Worm (Caenorhabditis elegans) whole organism, L2 larva: ENCODE data around the gene Y54G2A.32.

Experiments used
- C34F6.9 ChIP-seq: fragments of 150-350 bp; optimal IDR thresholded peaks from 2 replicates; lab custom pipeline; 2014; ENCODE audit warnings: missing biosample characterization, missing genetic modification characterization
- F13H6.1 ChIP-seq: sonication (generic microtip); optimal IDR thresholded peaks from 2 replicates; lab custom pipeline; 2016; ENCODE audit warnings: missing genetic modification characterization, missing compliant biosample characterization
- R02D3.7 ChIP-seq: fragments of 150-350 bp; optimal IDR thresholded peaks from 2 replicates; lab custom pipeline; 2014; ENCODE audit warnings: missing biosample characterization, missing genetic modification characterization
- Y55F3AM.14 ChIP-seq: fragments of 200-800 bp; sonication (Bioruptor generic); optimal IDR thresholded peaks from 2 replicates; lab custom pipeline; 2018; ENCODE audit warnings: mild to moderate bottlenecking, missing genetic modification characterization, missing compliant biosample characterization
- ZK546.5 ChIP-seq: sonication (generic microtip); optimal IDR thresholded peaks from 2 replicates; lab custom pipeline; 2017; ENCODE audit warnings: missing biosample characterization, missing genetic modification characterization
- blmp-1 ChIP-seq: sonication (generic microtip); optimal IDR thresholded peaks from 2 replicates; lab custom pipeline; 2017; ENCODE audit warnings: missing genetic modification characterization, mild to moderate bottlenecking, missing compliant biosample characterization, antibody characterized with exemption, moderate library complexity; ENCODE audit not compliant: insufficient read depth
- ceh-82 ChIP-seq: fragments of 150-350 bp; optimal IDR thresholded peaks from 2 replicates; lab custom pipeline; 2014; ENCODE audit warnings: missing biosample characterization, missing genetic modification characterization
- crh-2 ChIP-seq: sonication (generic microtip); optimal IDR thresholded peaks from 2 replicates; lab custom pipeline; 2017; ENCODE audit warnings: missing biosample characterization, missing genetic modification characterization
- dmd-4 ChIP-seq: sonication (generic microtip); optimal IDR thresholded peaks from 2 replicates; lab custom pipeline; 2017; ENCODE audit warnings: missing biosample characterization, missing genetic modification characterization
- egl-27 ChIP-seq: sonication (generic microtip); optimal IDR thresholded peaks from 3 replicates; lab custom pipeline; 2017; ENCODE audit warnings: missing biosample characterization, missing genetic modification reagents, missing genetic modification characterization
- fos-1 ChIP-seq: fragments of 150-350 bp; optimal IDR thresholded peaks from 2 replicates; lab custom pipeline; 2014; ENCODE audit warnings: missing biosample characterization, missing genetic modification characterization
- gmeb-1 ChIP-seq: fragments of 150-350 bp; optimal IDR thresholded peaks from 2 replicates; lab custom pipeline; 2014; ENCODE audit warnings: missing biosample characterization, missing genetic modification characterization
- lin-11 ChIP-seq: fragments of 150-350 bp; sonication (generic microtip); optimal IDR thresholded peaks from 2 replicates; lab custom pipeline; 2014; ENCODE audit warnings: missing biosample characterization, missing genetic modification characterization, inconsistent platforms, mixed read lengths
- lin-13 ChIP-seq: fragments of 150-350 bp; optimal IDR thresholded peaks from 2 replicates; lab custom pipeline; 2014; ENCODE audit warnings: missing biosample characterization, missing genetic modification reagents, missing genetic modification characterization
- lin-39 ChIP-seq: fragments of 150-350 bp; optimal IDR thresholded peaks from 2 replicates; lab custom pipeline; 2014; ENCODE audit warnings: missing biosample characterization, missing genetic modification reagents, missing genetic modification characterization
- mab-5 ChIP-seq: fragments of 150-350 bp; optimal IDR thresholded peaks from 2 replicates; lab custom pipeline; 2014; ENCODE audit warnings: missing biosample characterization, missing genetic modification characterization
- mbf-1 ChIP-seq: sonication (generic microtip); optimal IDR thresholded peaks from 2 replicates; lab custom pipeline; 2017; ENCODE audit warnings: missing biosample characterization, missing genetic modification characterization
- mdl-1 ChIP-seq, 2 experiments: fragments of 150-350 bp in 1 of 2; sonication (generic microtip) in 1 of 2; optimal IDR thresholded peaks; 2 replicates each; lab custom pipeline; 2017; ENCODE audit warnings: missing biosample characterization in 2 of 2, missing genetic modification characterization in 2 of 2
- nhr-129 ChIP-seq: fragments of 150-350 bp; optimal IDR thresholded peaks from 2 replicates; lab custom pipeline; 2014; ENCODE audit warnings: missing biosample characterization, missing genetic modification characterization
- nhr-237 ChIP-seq: fragments of 150-350 bp; optimal IDR thresholded peaks from 2 replicates; lab custom pipeline; 2014; ENCODE audit warnings: missing biosample characterization, missing genetic modification characterization
- nhr-25 ChIP-seq: fragments of 150-350 bp; sonication (generic microtip); optimal IDR thresholded peaks from 3 replicates; lab custom pipeline; 2014; ENCODE audit warnings: missing biosample characterization, missing genetic modification characterization
- nhr-6 ChIP-seq: fragments of 150-350 bp; optimal IDR thresholded peaks from 2 replicates; lab custom pipeline; 2014; ENCODE audit warnings: missing biosample characterization, missing genetic modification characterization
- nhr-77 ChIP-seq: fragments of 150-350 bp; optimal IDR thresholded peaks from 2 replicates; lab custom pipeline; 2014; ENCODE audit warnings: missing biosample characterization, missing genetic modification characterization
- peb-1 ChIP-seq: fragments of 150-350 bp; optimal IDR thresholded peaks from 2 replicates; lab custom pipeline; 2014; ENCODE audit warnings: missing biosample characterization, missing genetic modification characterization
- sem-4 ChIP-seq: fragments of 150-350 bp; optimal IDR thresholded peaks from 2 replicates; lab custom pipeline; 2014; ENCODE audit warnings: missing biosample characterization, missing genetic modification reagents, missing genetic modification characterization
- skn-1 ChIP-seq: sonication (generic microtip); optimal IDR thresholded peaks from 2 replicates; lab custom pipeline; 2017; ENCODE audit warnings: missing biosample characterization, missing genetic modification characterization
- sma-9 ChIP-seq, 2 experiments: fragments of 150-350 bp in 1 of 2; sonication (generic microtip) in 1 of 2; optimal IDR thresholded peaks; 2 replicates each; lab custom pipeline; 2014 to 2016; ENCODE audit warnings: missing genetic modification characterization in 2 of 2, mild to moderate bottlenecking in 1 of 2, missing biosample characterization in 1 of 2, missing compliant biosample characterization in 1 of 2, missing genetic modification reagents in 1 of 2, moderate library complexity in 1 of 2
- snpc-4 ChIP-seq: fragments of 150-350 bp; optimal IDR thresholded peaks from 2 replicates; lab custom pipeline; 2014; ENCODE audit warnings: missing biosample characterization, missing genetic modification characterization
- unc-39 ChIP-seq: fragments of 150-350 bp; optimal IDR thresholded peaks from 2 replicates; lab custom pipeline; 2014; ENCODE audit warnings: missing biosample characterization, missing genetic modification characterization
- unc-62 ChIP-seq: fragments of 150-350 bp; optimal IDR thresholded peaks from 2 replicates; lab custom pipeline; 2014; ENCODE audit warnings: missing biosample characterization, missing genetic modification reagents, missing genetic modification characterization
- zag-1 ChIP-seq: fragments of 150-350 bp; optimal IDR thresholded peaks from 2 replicates; lab custom pipeline; 2014; ENCODE audit warnings: missing biosample characterization, missing genetic modification characterization
- ztf-1 ChIP-seq: fragments of 200-800 bp; sonication (Bioruptor generic); conservative IDR thresholded peaks from 2 replicates; pipeline ENCODE4 v1.3.6; 2022; ENCODE audit warnings: missing genetic modification characterization, missing compliant biosample characterization
- ztf-11 ChIP-seq: sonication (generic microtip); optimal IDR thresholded peaks from 2 replicates; lab custom pipeline; 2017; ENCODE audit warnings: missing biosample characterization, missing genetic modification characterization

Gene Y54G2A.32

ce11 chrIV:2803652-2804051 lies at the start of gene Y54G2A.32:
Gene Y54G2A.32, plus strand, starts transcription at chrIV:2803952.
- TF ChIP-seq mbf-1 (tag; lab: Kevin White, UChicago) = no peak

- no peak for TF ChIP-seq unc-39 (tag; lab: Kevin White, UChicago)
- no peak for TF ChIP-seq ztf-1
- TF ChIP-seq lin-39 = no peak
- TF ChIP-seq ceh-82 (tag; lab: Kevin White, UChicago) = no peak
- no peak for TF ChIP-seq peb-1 (tag; lab: Kevin White, UChicago)
- TF ChIP-seq skn-1 (tag; lab: Kevin White, UChicago) = no peak
- no peak for TF ChIP-seq unc-62 (GFP tag; lab: Kevin White, UChicago)
Measured at ce11 chrIV:2758079-2758478, 45.7 kb upstream of the Y54G2A.32 start.

- TF ChIP-seq crh-2 (tag; lab: Kevin White, UChicago) (no peak), nhr-6 (tag; lab: Kevin White, UChicago) (no peak), nhr-129 (tag; lab: Kevin White, UChicago) (no peak), Y55F3AM.14 (GFP tag; lab: Kevin White, UChicago) (no peak), mdl-1 (tag; optimal IDR thresholded peaks at IDR 0.05; lab: Kevin White, UChicago) (no peak), lin-11 (no peak), R02D3.7 (no peak), lin-13 (GFP tag; lab: Kevin White, UChicago) (no peak)
Measured at ce11 chrIV:2759163-2759562, 44.6 kb upstream of the Y54G2A.32 start, which contains the start of gene Y54G2A.38. Gene Y54G2A.38, plus strand, starts transcription at chrIV:2759463.

- TF ChIP-seq nhr-25 (tag; lab: Kevin White, UChicago) = no peak
- TF ChIP-seq crh-2 (tag; lab: Kevin White, UChicago) = no peak
- no peak for TF ChIP-seq unc-39 (tag; lab: Kevin White, UChicago)
- TF ChIP-seq lin-11 = no peak
- no peak for TF ChIP-seq ceh-82 (tag; lab: Kevin White, UChicago)
- TF ChIP-seq skn-1 (tag; lab: Kevin White, UChicago) = no peak
- TF ChIP-seq egl-27 (tag; lab: Kevin White, UChicago) = no peak
- no peak for TF ChIP-seq ztf-1
- TF ChIP-seq zag-1 (tag; lab: Kevin White, UChicago) = no peak
- no peak for TF ChIP-seq lin-13 (GFP tag; lab: Kevin White, UChicago)
- TF ChIP-seq fos-1 = no peak
- no peak for TF ChIP-seq nhr-77 (tag; lab: Kevin White, UChicago)
- TF ChIP-seq nhr-237 (tag; lab: Kevin White, UChicago) = no peak
- no peak for TF ChIP-seq snpc-4 (tag; lab: Kevin White, UChicago)
- no peak for TF ChIP-seq mab-5 (tag; lab: Kevin White, UChicago)
- no peak for TF ChIP-seq ztf-11 (tag; lab: Kevin White, UChicago)
Measured at ce11 chrIV:2761477-2761876, 42.3 kb upstream of the Y54G2A.32 start.

ce11 chrIV:2762380-2762779 lies 41.4 kb upstream of the Y54G2A.32 start, which contains the start of gene Y54G2A.77:
Gene Y54G2A.77, plus strand, starts transcription at chrIV:2762680.
- no peak for TF ChIP-seq gmeb-1 (tag; lab: Kevin White, UChicago)
- no peak for TF ChIP-seq ZK546.5
- no peak for TF ChIP-seq nhr-129 (tag; lab: Kevin White, UChicago)
- TF ChIP-seq sma-9 (GFP tag; optimal IDR thresholded peaks at IDR 0.05; lab: Kevin White, UChicago) = no peak
- TF ChIP-seq sma-9 (tag; optimal IDR thresholded peaks at IDR 0.05; lab: Kevin White, UChicago) = no peak
- no peak for TF ChIP-seq C34F6.9 (tag; lab: Kevin White, UChicago)
- no peak for TF ChIP-seq blmp-1 (tag; lab: Kevin White, UChicago)
- no peak for TF ChIP-seq dmd-4 (tag; lab: Kevin White, UChicago)
- TF ChIP-seq ztf-11 (tag; lab: Kevin White, UChicago) = no peak
- no peak for TF ChIP-seq ztf-1
- no peak for TF ChIP-seq unc-62 (GFP tag; lab: Kevin White, UChicago)
- no peak for TF ChIP-seq nhr-77 (tag; lab: Kevin White, UChicago)
- no peak for TF ChIP-seq peb-1 (tag; lab: Kevin White, UChicago)
- TF ChIP-seq sem-4 (tag; lab: Kevin White, UChicago) = no peak
- no peak for TF ChIP-seq F13H6.1 (tag; lab: Kevin White, UChicago)
- TF ChIP-seq, all 48 proteins: peak for 0
